Worm (Caenorhabditis elegans) whole organism, L1 larva: ENCODE measurements around the gene pqm-1.

Source experiments
- C04F5.9 ChIP-seq: sonication (generic microtip); optimal IDR thresholded peaks from 2 replicates; lab custom pipeline; 2016; ENCODE audit warnings: missing genetic modification characterization, missing compliant biosample characterization
- C34B4.2 ChIP-seq: sonication (generic microtip); optimal IDR thresholded peaks from 2 replicates; lab custom pipeline; 2017; ENCODE audit warnings: mild to moderate bottlenecking, missing genetic modification characterization, missing compliant biosample characterization
- F16B12.6 ChIP-seq: fragments of 150-350 bp; optimal IDR thresholded peaks from 2 replicates; lab custom pipeline; 2014; ENCODE audit warnings: missing biosample characterization, missing genetic modification characterization
- Y116A8C.19 ChIP-seq: sonication (generic microtip); optimal IDR thresholded peaks from 2 replicates; lab custom pipeline; 2016; ENCODE audit warnings: missing compliant biosample characterization, missing genetic modification characterization, borderline replicate concordance
- ama-1 ChIP-seq: fragments of 150-350 bp; optimal IDR thresholded peaks from 2 replicates; lab custom pipeline; 2014
- ceh-88 ChIP-seq: fragments of 200-800 bp; sonication (Bioruptor generic); IDR thresholded peaks from 2 replicates; pipeline ENCODE4 v1.3.6; 2022; ENCODE audit warnings: missing genetic modification characterization, missing compliant biosample characterization
- ceh-90 ChIP-seq: sonication (generic microtip); optimal IDR thresholded peaks from 2 replicates; lab custom pipeline; 2016; ENCODE audit warnings: missing genetic modification characterization, missing compliant biosample characterization
- dpl-1 ChIP-seq, 3 experiments: fragments of 150-350 bp in 2 of 3; sonication (generic microtip) in 1 of 3; optimal IDR thresholded peaks; 2 replicates each; lab custom pipeline; 2014 to 2017; ENCODE audit warnings: missing biosample characterization in 3 of 3, missing genetic modification characterization in 3 of 3, missing genetic modification reagents in 3 of 3
- egl-13 ChIP-seq: sonication (generic microtip); optimal IDR thresholded peaks from 2 replicates; lab custom pipeline; 2016; ENCODE audit warnings: missing genotype, missing genetic modification reagents, missing genetic modification characterization, missing compliant biosample characterization
- elt-3 ChIP-seq, 6 experiments: fragments of 150-350 bp in 1 of 6; sonication (generic microtip); optimal IDR thresholded peaks; 2 replicates each; lab custom pipeline; 2017 to 2018; ENCODE audit warnings: missing biosample characterization in 6 of 6, missing genetic modification characterization in 6 of 6, inconsistent platforms in 1 of 6
- fos-1 ChIP-seq: fragments of 150-350 bp; optimal IDR thresholded peaks from 2 replicates; lab custom pipeline; 2014; ENCODE audit warnings: missing biosample characterization, missing genetic modification characterization
- isw-1 ChIP-seq: fragments of 200-800 bp; sonication (Bioruptor generic); IDR thresholded peaks from 2 replicates; pipeline ENCODE4 v1.3.6; 2022; ENCODE audit warnings: missing genetic modification characterization, missing compliant biosample characterization
- lin-13 ChIP-seq: fragments of 150-350 bp; optimal IDR thresholded peaks from 2 replicates; lab custom pipeline; 2014; ENCODE audit warnings: missing biosample characterization, missing genetic modification reagents, missing genetic modification characterization
- lin-14 ChIP-seq: fragments of 200-800 bp; sonication (Bioruptor generic); optimal IDR thresholded peaks from 2 replicates; lab custom pipeline; 2018; ENCODE audit warnings: mild to moderate bottlenecking, missing genetic modification characterization, moderate library complexity, missing compliant biosample characterization
- lin-15B ChIP-seq: fragments of 150-350 bp; sonication (generic microtip); optimal IDR thresholded peaks from 3 replicates; lab custom pipeline; 2014; ENCODE audit warnings: missing biosample characterization, missing genetic modification characterization
- lin-39 ChIP-seq: fragments of 150-350 bp; optimal IDR thresholded peaks from 2 replicates; lab custom pipeline; 2014; ENCODE audit warnings: missing biosample characterization, missing genetic modification reagents, missing genetic modification characterization
- mdl-1 ChIP-seq, 2 experiments: fragments of 150-350 bp; optimal IDR thresholded peaks; 2 replicates each; lab custom pipeline; 2014 to 2017; ENCODE audit warnings: missing biosample characterization in 2 of 2, missing genetic modification characterization in 2 of 2, inconsistent platforms in 1 of 2
- mep-1 ChIP-seq: fragments of 150-350 bp; optimal IDR thresholded peaks from 2 replicates; lab custom pipeline; 2014; ENCODE audit warnings: missing biosample characterization, missing genetic modification characterization
- nhr-11 ChIP-seq: fragments of 150-350 bp; optimal IDR thresholded peaks from 2 replicates; lab custom pipeline; 2014; ENCODE audit warnings: missing biosample characterization, missing genetic modification characterization
- nhr-20 ChIP-seq: sonication (generic microtip); optimal IDR thresholded peaks from 2 replicates; lab custom pipeline; 2016; ENCODE audit warnings: mild to moderate bottlenecking, missing genetic modification characterization, missing compliant biosample characterization
- nhr-47 ChIP-seq: sonication (generic microtip); optimal IDR thresholded peaks from 2 replicates; lab custom pipeline; 2016; ENCODE audit warnings: mild to moderate bottlenecking, missing genetic modification characterization, moderate library complexity, missing compliant biosample characterization
- nhr-71 ChIP-seq: sonication (generic microtip); optimal IDR thresholded peaks from 2 replicates; lab custom pipeline; 2016; ENCODE audit warnings: mild to moderate bottlenecking, missing genetic modification characterization, moderate library complexity, missing compliant biosample characterization
- nhr-85 ChIP-seq: sonication (generic microtip); peaks from one replicate; lab custom pipeline; 2016; ENCODE audit warnings: missing genetic modification characterization, inconsistent platforms, missing compliant biosample characterization
- pqm-1 ChIP-seq: sonication (generic microtip); optimal IDR thresholded peaks from 3 replicates; lab custom pipeline; 2017; ENCODE audit warnings: missing biosample characterization, missing genetic modification characterization
- rnt-1 ChIP-seq: sonication (generic microtip); optimal IDR thresholded peaks from 2 replicates; lab custom pipeline; 2016; ENCODE audit warnings: mild to moderate bottlenecking, missing genetic modification characterization, moderate library complexity, missing compliant biosample characterization
- skn-1 ChIP-seq: fragments of 150-350 bp; optimal IDR thresholded peaks from 2 replicates; lab custom pipeline; 2014; ENCODE audit warnings: missing biosample characterization, missing genetic modification characterization
- snpc-4 ChIP-seq: fragments of 150-350 bp; optimal IDR thresholded peaks from 2 replicates; lab custom pipeline; 2014; ENCODE audit warnings: missing biosample characterization, missing genetic modification characterization
- tbx-2 ChIP-seq: sonication (generic microtip); optimal IDR thresholded peaks from 2 replicates; lab custom pipeline; 2016; ENCODE audit warnings: missing genetic modification characterization, missing compliant biosample characterization
- unc-130 ChIP-seq: fragments of 150-350 bp; optimal IDR thresholded peaks from 2 replicates; lab custom pipeline; 2017; ENCODE audit warnings: missing biosample characterization, missing genetic modification characterization, inconsistent platforms
- unc-30 ChIP-seq: sonication (generic microtip); optimal IDR thresholded peaks from 2 replicates; lab custom pipeline; 2017; ENCODE audit warnings: missing biosample characterization, missing genetic modification characterization
- unc-86 ChIP-seq: sonication (generic microtip); optimal IDR thresholded peaks from 2 replicates; lab custom pipeline; 2016; ENCODE audit warnings: missing genetic modification characterization, missing compliant biosample characterization
- xbp-1 ChIP-seq: sonication (generic microtip); optimal IDR thresholded peaks from 2 replicates; lab custom pipeline; 2016; ENCODE audit warnings: missing genetic modification characterization, missing compliant biosample characterization
- zip-4 ChIP-seq: fragments of 200-800 bp; sonication (Bioruptor generic); optimal IDR thresholded peaks from 2 replicates; lab custom pipeline; 2018; ENCODE audit warnings: mild to moderate bottlenecking, missing genetic modification characterization, moderate library complexity, missing compliant biosample characterization

Gene pqm-1

DNA sequence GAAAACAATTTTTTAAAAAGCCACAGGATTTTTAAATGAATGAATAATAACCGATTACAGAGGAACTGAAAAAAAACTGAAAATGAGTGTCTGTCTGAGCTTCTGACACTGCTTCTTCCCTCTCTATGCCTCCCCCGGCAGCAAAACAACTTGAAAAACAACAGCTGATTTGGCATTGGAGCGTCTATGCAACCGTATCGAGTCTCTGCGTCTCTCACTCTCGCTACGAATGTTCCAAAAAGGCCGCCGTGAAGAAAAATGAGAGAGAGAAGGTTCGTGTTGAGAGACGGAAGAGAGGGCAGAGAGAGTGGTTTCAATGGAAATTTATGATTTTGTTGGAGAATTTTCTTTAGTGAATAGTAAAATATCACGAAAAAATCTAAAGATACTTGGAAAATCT, 49.3 kb downstream of the pqm-1 start (continued):
- TF ChIP-seq unc-86 (tag; lab: Kevin White, UChicago) (peak; percentile 19), C04F5.9 (tag; lab: Kevin White, UChicago) (no peak), Y116A8C.19 (tag; lab: Kevin White, UChicago) (no peak), F16B12.6 (tag; lab: Kevin White, UChicago) (peak; percentile 37), C34B4.2 (tag; lab: Kevin White, UChicago) (no peak), ama-1 (lab: Kevin White, UChicago) (no peak), xbp-1 (tag; lab: Kevin White, UChicago) (peak; percentile 17), nhr-11 (tag; lab: Kevin White, UChicago) (no peak), nhr-20 (tag; lab: Kevin White, UChicago) (peak; percentile 68), lin-13 (GFP tag; lab: Kevin White, UChicago) (peak; percentile 55), mdl-1 (tag; optimal IDR thresholded peaks at IDR 0.05; lab: Kevin White, UChicago) (peak in 1 of 2 experiments; percentile 51), zip-4 (GFP tag; lab: Kevin White, UChicago) (no peak), egl-13 (tag; lab: Kevin White, UChicago) (no peak), fos-1 (tag; lab: Kevin White, UChicago) (no peak), isw-1 (GFP tag; lab: Robert Waterston, UW) (peak; percentile 26), nhr-71 (tag; lab: Kevin White, UChicago) (peak; percentile 71), rnt-1 (tag; lab: Kevin White, UChicago) (peak; percentile 66), mep-1 (tag; lab: Kevin White, UChicago) (peak; percentile 82), skn-1 (peak; percentile 78), ceh-90 (tag; lab: Kevin White, UChicago) (no peak), dpl-1 (GFP tag; optimal IDR thresholded peaks at IDR 0.05; lab: Kevin White, UChicago) (peak; percentile 58 to 80 (median 73)), snpc-4 (no peak), nhr-85 (tag; lab: Kevin White, UChicago) (peak; percentile 80)

DNA sequence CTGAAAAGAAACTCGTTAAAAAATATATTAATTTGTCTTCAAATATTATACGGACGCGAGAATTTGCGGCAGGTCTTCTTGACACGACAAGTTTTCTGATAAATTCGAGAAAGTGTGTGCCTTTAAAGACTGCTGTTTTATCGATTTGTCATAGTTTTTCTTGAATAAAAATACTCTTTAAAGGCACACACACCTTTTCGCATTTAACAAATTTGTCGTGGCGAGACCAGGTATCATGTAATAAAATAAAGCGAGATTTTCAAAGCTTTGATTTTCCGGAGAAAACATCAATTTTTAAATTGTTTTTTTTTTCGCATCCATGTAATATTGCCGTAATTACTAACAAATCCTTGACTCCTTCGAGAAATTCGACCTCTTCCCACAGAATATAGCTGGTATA, 51.2 kb downstream of the pqm-1 start:
- TF ChIP-seq unc-30 (tag; lab: Kevin White, UChicago) (no peak), lin-15B (no peak), lin-39 (tag; lab: Kevin White, UChicago) (no peak), ama-1 (lab: Kevin White, UChicago) (no peak), isw-1 (GFP tag; lab: Robert Waterston, UW) (no peak), lin-14 (GFP tag; lab: Kevin White, UChicago) (no peak), ceh-88 (no peak), skn-1 (no peak), tbx-2 (tag; lab: Kevin White, UChicago) (no peak), unc-130 (no peak), pqm-1 (tag; lab: Kevin White, UChicago) (no peak), nhr-47 (tag; lab: Kevin White, UChicago) (no peak), elt-3 (tag; optimal IDR thresholded peaks at IDR 0.05; lab: Kevin White, UChicago) (no peak)
